Worm (Caenorhabditis elegans): ENCODE results near the gene pycr-1.

The pycr-1 gene

ce11 chrX:12145919-12146318, 713 bp upstream of the pycr-1 start:
- TF ChIP-seq elt-2 (tag; optimal IDR thresholded peaks at IDR 0.05) (peak; percentile 48), pqm-1 (tag; optimal IDR thresholded peaks at IDR 0.05) (peak; percentile 9), elt-3 (tag; optimal IDR thresholded peaks at IDR 0.05) (no peak)

ce11 chrX:12149638-12150137, 3.1 kb downstream of the pycr-1 start, which contains the start of gene znf-474:
TSS of gene znf-474 (plus strand) at chrX:12149924.
- TF ChIP-seq mdl-1 (tag; optimal IDR thresholded peaks at IDR 0.05), result no peak
- TF ChIP-seq nfya-1 (tag; optimal IDR thresholded peaks at IDR 0.05; ENCODE audit: insufficient read depth), result peak; percentile 2

- TF ChIP-seq nhr-237 (tag; optimal IDR thresholded peaks at IDR 0.05) (no peak), elt-3 (tag; optimal IDR thresholded peaks at IDR 0.05) (no peak), elt-2 (tag; optimal IDR thresholded peaks at IDR 0.05) (peak; percentile 22), nhr-25 (tag; optimal IDR thresholded peaks at IDR 0.05) (peak; percentile 62), pqm-1 (tag; optimal IDR thresholded peaks at IDR 0.05) (peak; percentile 14), tbx-2 (tag; optimal IDR thresholded peaks at IDR 0.05) (no peak)
These were observed 7.6 kb downstream of the pycr-1 start, which contains the start of gene mfsd-11 for ce11 chrX:12154055-12154898. TSS of gene mfsd-11 (minus strand) at chrX:12154105.

ce11 chrX:12158641-12159040, 12.0 kb downstream of the pycr-1 start:
- no peak for TF ChIP-seq lin-39 (tag; optimal IDR thresholded peaks at IDR 0.05)
- no peak for TF ChIP-seq ceh-28 (tag; optimal IDR thresholded peaks at IDR 0.05)
- TF ChIP-seq egl-5 (tag; optimal IDR thresholded peaks at IDR 0.05), result peak; percentile 67
- no peak for TF ChIP-seq nhr-11 (tag; optimal IDR thresholded peaks at IDR 0.05)

DNA sequence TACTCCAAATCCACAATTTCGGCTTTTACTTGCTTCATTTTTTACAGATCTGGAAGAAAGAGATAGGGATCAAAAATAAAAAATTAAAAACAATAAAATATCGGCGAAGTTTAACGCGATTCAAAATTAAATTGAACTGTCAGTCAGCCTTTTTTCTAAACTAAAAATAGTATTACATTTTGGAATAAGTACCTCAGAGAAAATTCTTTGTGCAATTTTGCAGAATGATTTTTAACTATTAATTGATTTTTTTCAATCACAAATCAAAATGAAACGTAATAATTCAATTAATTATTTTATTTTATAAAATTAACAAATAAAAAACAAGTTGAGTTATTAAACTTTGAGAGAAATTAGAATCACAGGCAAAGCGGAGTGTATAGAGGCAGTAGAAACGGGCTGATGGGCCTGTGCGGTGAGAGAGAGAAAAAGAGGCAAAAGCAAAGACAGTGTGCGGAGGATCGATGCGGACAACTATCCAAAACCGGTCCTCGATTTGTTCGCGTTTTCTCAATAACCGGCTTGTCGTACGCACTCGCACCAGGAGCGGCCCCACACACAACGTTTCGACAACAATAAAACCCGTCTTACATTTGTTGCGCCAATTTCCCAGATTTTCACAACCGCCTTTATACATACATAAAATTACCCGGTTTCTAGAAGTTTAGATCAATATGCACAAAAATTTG, 13.5 kb downstream of the pycr-1 start, which contains the start of gene F57G12.2:
TSS of gene F57G12.2 (minus strand) at position 51 of the 689 bp plus-strand sequence.
- TF ChIP-seq nhr-43 (tag; optimal IDR thresholded peaks at IDR 0.05; ENCODE audit: poor library complexity, severe bottlenecking) (peak; percentile 38), elt-2 (tag; optimal IDR thresholded peaks at IDR 0.05) (no peak), hmg-11 (tag; optimal IDR thresholded peaks at IDR 0.05) (peak; percentile 11), mdl-1 (tag; optimal IDR thresholded peaks at IDR 0.05) (no peak), egl-27 (tag; optimal IDR thresholded peaks at IDR 0.05) (no peak), fos-1 (tag; optimal IDR thresholded peaks at IDR 0.05) (no peak), nhr-23 (tag; optimal IDR thresholded peaks at IDR 0.05) (peak; percentile 59), nhr-25 (tag; optimal IDR thresholded peaks at IDR 0.05) (peak; percentile 60), ceh-82 (tag; optimal IDR thresholded peaks at IDR 0.05) (no peak), sea-2 (GFP tag; optimal IDR thresholded peaks at IDR 0.05) (no peak), ama-1 (optimal IDR thresholded peaks at IDR 0.05) (no peak), egl-5 (tag; optimal IDR thresholded peaks at IDR 0.05) (no peak)

- TF ChIP-seq eor-1 (tag; optimal IDR thresholded peaks at IDR 0.05) (no peak), pha-4 (tag; optimal IDR thresholded peaks at IDR 0.05) (peak; percentile 96)
These were observed 16.0 kb downstream of the pycr-1 start for ce11 chrX:12162659-12163058.

- no peak for TF ChIP-seq nhr-43 (tag; optimal IDR thresholded peaks at IDR 0.05; ENCODE audit: poor library complexity, severe bottlenecking)
- no peak for TF ChIP-seq eor-1 (tag; optimal IDR thresholded peaks at IDR 0.05)
- TF ChIP-seq ztf-4 (tag; optimal IDR thresholded peaks at IDR 0.05), result no peak
- TF ChIP-seq nfya-1 (tag; optimal IDR thresholded peaks at IDR 0.05; ENCODE audit: insufficient read depth), result no peak
- TF ChIP-seq ama-1 (optimal IDR thresholded peaks at IDR 0.05), result no peak
- TF ChIP-seq ceh-16 (tag; optimal IDR thresholded peaks at IDR 0.05), result no peak
- TF ChIP-seq unc-62 (GFP tag; optimal IDR thresholded peaks at IDR 0.05), result no peak
- TF ChIP-seq tbx-2 (tag; optimal IDR thresholded peaks at IDR 0.05), result no peak
- no peak for TF ChIP-seq ceh-28 (tag; optimal IDR thresholded peaks at IDR 0.05)
- no peak for TF ChIP-seq R02D3.7 (tag; optimal IDR thresholded peaks at IDR 0.05)
- no peak for TF ChIP-seq ceh-82 (tag; optimal IDR thresholded peaks at IDR 0.05)
- TF ChIP-seq zag-1 (tag; optimal IDR thresholded peaks at IDR 0.05), result no peak
- TF ChIP-seq nhr-77 (tag; optimal IDR thresholded peaks at IDR 0.05), result no peak
- no peak for TF ChIP-seq daf-12 (tag; optimal IDR thresholded peaks at IDR 0.05)
- no peak for TF ChIP-seq ztf-11 (tag; optimal IDR thresholded peaks at IDR 0.05)
- no peak for TF ChIP-seq nhr-67 (tag; optimal IDR thresholded peaks at IDR 0.05)
- TF ChIP-seq nhr-12 (tag; optimal IDR thresholded peaks at IDR 0.05), result no peak
- TF ChIP-seq nhr-28 (tag; optimal IDR thresholded peaks at IDR 0.05), result no peak
- no peak for TF ChIP-seq fkh-10 (GFP tag; optimal IDR thresholded peaks at IDR 0.05)
- no peak for TF ChIP-seq pqm-1 (tag; optimal IDR thresholded peaks at IDR 0.05)
These were observed 17.4 kb downstream of the pycr-1 start for ce11 chrX:12164047-12164446.
